Fruit fly (Drosophila melanogaster) whole organism, embryonic: ENCODE measurements around the gene CG5938.

ENCODE experiments used
- Bdp1 ChIP-seq: fragments of 200-800 bp; sonication (Bioruptor generic); optimal IDR thresholded peaks from 3 replicates; lab custom pipeline; 2016; ENCODE audit warnings: missing biosample characterization, missing genetic modification characterization
- CG10267 ChIP-seq: fragments of 200-800 bp; sonication (Bioruptor generic); optimal IDR thresholded peaks from 2 replicates; lab custom pipeline; 2018; ENCODE audit warnings: missing biosample characterization, mild to moderate bottlenecking, missing genetic modification characterization, moderate library complexity
- CG12104 ChIP-seq: fragments of 200-800 bp; sonication (Bioruptor generic); optimal IDR thresholded peaks from 3 replicates; lab custom pipeline; 2016; ENCODE audit warnings: missing biosample characterization, missing genetic modification characterization
- CG13287 ChIP-seq: fragments of 200-800 bp; sonication (Bioruptor generic); IDR thresholded peaks from 2 replicates; pipeline ENCODE4 v1.3.6; 2022; ENCODE audit warnings: missing biosample characterization, missing genetic modification characterization; ENCODE audit not compliant: partially characterized antibody
- CG13424 ChIP-seq: fragments of 200-800 bp; sonication (Bioruptor generic); optimal IDR thresholded peaks from 2 replicates; lab custom pipeline; 2019; ENCODE audit warnings: missing biosample characterization, mild to moderate bottlenecking, missing genetic modification characterization, moderate library complexity
- CG1602 ChIP-seq: fragments of 200-800 bp; sonication (Bioruptor generic); optimal IDR thresholded peaks from 3 replicates; lab custom pipeline; 2016; ENCODE audit warnings: missing biosample characterization, missing genetic modification characterization
- CG16863 ChIP-seq: fragments of 200-800 bp; sonication (Bioruptor generic); optimal IDR thresholded peaks from 3 replicates; lab custom pipeline; 2016; ENCODE audit warnings: missing biosample characterization, missing genetic modification characterization
- CG17186 ChIP-seq: fragments of 200-800 bp; sonication (Bioruptor generic); optimal IDR thresholded peaks from 3 replicates; lab custom pipeline; 2017; ENCODE audit warnings: missing biosample characterization, missing genetic modification reagents, missing genetic modification characterization
- CG30020 ChIP-seq: fragments of 200-800 bp; optimal IDR thresholded peaks from 2 replicates; lab custom pipeline; 2019; ENCODE audit warnings: missing biosample characterization, mild to moderate bottlenecking, missing genetic modification characterization, moderate library complexity
- CG3847 ChIP-seq: fragments of 200-800 bp; sonication (Bioruptor generic); IDR thresholded peaks from 2 replicates; pipeline ENCODE4 v1.3.6; 2022; ENCODE audit warnings: missing biosample characterization, missing genetic modification characterization
- CG7271 ChIP-seq: fragments of 200-800 bp; sonication (Bioruptor generic); optimal IDR thresholded peaks from 2 replicates; lab custom pipeline; 2018; ENCODE audit warnings: missing biosample characterization, mild to moderate bottlenecking, missing genetic modification characterization, moderate library complexity
- CG8765 ChIP-seq: fragments of 200-800 bp; sonication (Bioruptor generic); IDR thresholded peaks from 2 replicates; pipeline ENCODE4 v1.3.6; 2022; ENCODE audit warnings: missing biosample characterization, missing genetic modification characterization
- CG9215 ChIP-seq: fragments of 200-800 bp; sonication (Bioruptor generic); IDR thresholded peaks from 2 replicates; pipeline ENCODE4 v1.3.6; 2022; ENCODE audit warnings: missing biosample characterization, missing genetic modification characterization
- Dip3 ChIP-seq: fragments of 200-800 bp; sonication (Bioruptor generic); optimal IDR thresholded peaks from 3 replicates; lab custom pipeline; 2016; ENCODE audit warnings: missing biosample characterization, missing genetic modification characterization
- Hand ChIP-seq: fragments of 200-800 bp; sonication (Bioruptor generic); optimal IDR thresholded peaks from 2 replicates; lab custom pipeline; 2017; ENCODE audit warnings: mild to moderate bottlenecking, missing biosample characterization, missing genetic modification reagents, missing genetic modification characterization
- HmgZ ChIP-seq: fragments of 200-800 bp; sonication (Bioruptor generic); optimal IDR thresholded peaks from 2 replicates; lab custom pipeline; 2018; ENCODE audit warnings: missing biosample characterization, mild to moderate bottlenecking, missing genetic modification characterization
- Hr39 ChIP-seq: fragments of >200 bp; optimal IDR thresholded peaks from 2 replicates; lab custom pipeline; 2017
- Lpt ChIP-seq: fragments of >200 bp; optimal IDR thresholded peaks from 2 replicates; lab custom pipeline; 2018; ENCODE audit warnings: missing biosample characterization, missing genetic modification characterization
- MBD-R2 ChIP-seq: fragments of 200-800 bp; sonication (Bioruptor generic); IDR thresholded peaks from 2 replicates; pipeline ENCODE4 v1.3.6; 2022; ENCODE audit warnings: missing biosample characterization, missing genetic modification characterization
- Meics ChIP-seq: fragments of 200-800 bp; sonication (Bioruptor generic); optimal IDR thresholded peaks from 2 replicates; lab custom pipeline; 2017; ENCODE audit warnings: missing biosample characterization, mild to moderate bottlenecking, missing genetic modification characterization
- NC2α ChIP-seq: fragments of 200-800 bp; sonication (Bioruptor generic); optimal IDR thresholded peaks from 2 replicates; lab custom pipeline; 2016; ENCODE audit warnings: missing biosample characterization, missing genetic modification characterization
- NC2β ChIP-seq: fragments of 200-800 bp; sonication (Bioruptor generic); optimal IDR thresholded peaks from 2 replicates; lab custom pipeline; 2016; ENCODE audit warnings: missing biosample characterization, missing genetic modification characterization
- NFAT ChIP-seq: fragments of 200-800 bp; sonication (Bioruptor generic); IDR thresholded peaks from 2 replicates; pipeline ENCODE4 v1.3.6; 2022; ENCODE audit warnings: missing biosample characterization, missing genetic modification characterization
- Nf-YA ChIP-seq: fragments of 200-800 bp; sonication (Bioruptor generic); IDR thresholded peaks from 2 replicates; pipeline ENCODE4 v1.3.6; 2022; ENCODE audit warnings: missing biosample characterization, missing genetic modification characterization
- Optix ChIP-seq: fragments of 200-800 bp; sonication (Bioruptor generic); IDR thresholded peaks from 3 replicates; pipeline ENCODE4 v1.3.6; 2022; ENCODE audit warnings: missing biosample characterization, missing genetic modification characterization
- Pdp1 ChIP-seq, 2 experiments: fragments of 200-800 bp; sonication (Bioruptor generic); optimal IDR thresholded peaks; 3 replicates each; lab custom pipeline; 2016; ENCODE audit warnings: missing biosample characterization in 2 of 2, missing genetic modification characterization in 2 of 2, mild to moderate bottlenecking in 1 of 2, moderate library complexity in 1 of 2
- Ptx1 ChIP-seq: fragments of 200-800 bp; sonication (Bioruptor generic); IDR thresholded peaks from 2 replicates; pipeline ENCODE4 v1.3.6; 2022; ENCODE audit warnings: missing biosample characterization, missing genetic modification characterization
- Ravus ChIP-seq: fragments of 200-800 bp; sonication (Bioruptor generic); IDR thresholded peaks from 2 replicates; pipeline ENCODE4 v1.3.6; 2022; ENCODE audit warnings: missing biosample characterization, missing genetic modification characterization
- Sin3A ChIP-seq: fragments of >200 bp; optimal IDR thresholded peaks from 2 replicates; lab custom pipeline; 2018
- Ssrp ChIP-seq: fragments of 200-800 bp; sonication (Bioruptor generic); optimal IDR thresholded peaks from 2 replicates; lab custom pipeline; 2018; ENCODE audit warnings: missing biosample characterization, mild to moderate bottlenecking, missing genetic modification characterization, moderate library complexity
- Stat92E ChIP-seq, 3 experiments: fragments of >200 bp in 2 of 3; fragments of 200-800 bp in 1 of 3; sonication (Bioruptor generic) in 1 of 3; optimal IDR thresholded peaks; 2 replicates each; lab custom pipeline; 2017 to 2019; ENCODE audit warnings: missing biosample characterization in 3 of 3, missing genetic modification characterization in 3 of 3, mild to moderate bottlenecking in 1 of 3, moderate library complexity in 1 of 3
- ara ChIP-seq: fragments of 200-800 bp; sonication (Bioruptor generic); IDR thresholded peaks from 2 replicates; pipeline ENCODE4 v1.3.6; 2022; ENCODE audit warnings: missing biosample characterization, missing genetic modification characterization
- ato ChIP-seq: fragments of 200-800 bp; sonication (Bioruptor generic); IDR thresholded peaks from 2 replicates; pipeline ENCODE4 v1.3.6; 2022; ENCODE audit warnings: missing biosample characterization, missing genetic modification characterization; ENCODE audit not compliant: partially characterized antibody
- chif ChIP-seq, 2 experiments: fragments of 200-800 bp; sonication (Bioruptor generic); optimal IDR thresholded peaks; 3 replicates each; lab custom pipeline; 2016; ENCODE audit warnings: missing biosample characterization in 2 of 2, missing genetic modification characterization in 2 of 2
- chn ChIP-seq: fragments of 200-800 bp; sonication (Bioruptor generic); optimal IDR thresholded peaks from 2 replicates; lab custom pipeline; 2016; ENCODE audit warnings: missing biosample characterization, missing genetic modification characterization
- dati ChIP-seq: fragments of 200-800 bp; sonication (Bioruptor generic); IDR thresholded peaks from 2 replicates; pipeline ENCODE4 v1.3.6; 2022; ENCODE audit warnings: missing biosample characterization, missing genetic modification characterization
- esg ChIP-seq: fragments of 200-800 bp; sonication (Bioruptor generic); conservative IDR thresholded peaks from 2 replicates; pipeline ENCODE4 v1.3.6; 2022; ENCODE audit warnings: missing biosample characterization, missing genetic modification characterization
- gro ChIP-seq: fragments of 200-800 bp; sonication (Bioruptor generic); optimal IDR thresholded peaks from 2 replicates; lab custom pipeline; 2016; ENCODE audit warnings: missing biosample characterization, missing genetic modification characterization
- gsb ChIP-seq: fragments of 200-800 bp; sonication (Bioruptor generic); IDR thresholded peaks from 2 replicates; pipeline ENCODE4 v1.3.6; 2022; ENCODE audit warnings: missing biosample characterization, missing genetic modification characterization
- her ChIP-seq: fragments of 200-800 bp; sonication (Bioruptor generic); optimal IDR thresholded peaks from 2 replicates; lab custom pipeline; 2016; ENCODE audit warnings: missing biosample characterization, missing genetic modification characterization
- insv ChIP-seq, 2 experiments: fragments of 200-800 bp; sonication (Bioruptor generic); optimal IDR thresholded peaks; 3 replicates each; lab custom pipeline; 2016 to 2018; ENCODE audit warnings: missing biosample characterization in 2 of 2, missing genetic modification characterization in 2 of 2
- kah ChIP-seq: fragments of 200-800 bp; sonication (Bioruptor generic); optimal IDR thresholded peaks from 2 replicates; lab custom pipeline; 2018; ENCODE audit warnings: missing biosample characterization, mild to moderate bottlenecking, missing genetic modification characterization
- kni ChIP-seq: fragments of 200-800 bp; sonication (Bioruptor generic); optimal IDR thresholded peaks from 3 replicates; lab custom pipeline; 2017; ENCODE audit warnings: mild to moderate bottlenecking, missing biosample characterization, missing genetic modification reagents, missing genetic modification characterization
- knrl ChIP-seq: fragments of 200-800 bp; sonication (Bioruptor generic); IDR thresholded peaks from 3 replicates; pipeline ENCODE4 v1.3.6; 2022; ENCODE audit warnings: missing biosample characterization, missing genetic modification characterization; ENCODE audit not compliant: partially characterized antibody
- phol ChIP-seq: fragments of 200-800 bp; sonication (Bioruptor generic); optimal IDR thresholded peaks from 3 replicates; lab custom pipeline; 2018; ENCODE audit warnings: missing biosample characterization, mild to moderate bottlenecking, missing genetic modification characterization, moderate library complexity
- repo ChIP-seq: fragments of 200-800 bp; sonication (Bioruptor generic); optimal IDR thresholded peaks from 2 replicates; lab custom pipeline; 2016; ENCODE audit warnings: missing biosample characterization, missing genetic modification characterization
- schlank ChIP-seq: fragments of 200-800 bp; sonication (Bioruptor generic); optimal IDR thresholded peaks from 2 replicates; lab custom pipeline; 2018; ENCODE audit warnings: missing biosample characterization, mild to moderate bottlenecking, missing genetic modification characterization
- sd ChIP-seq: fragments of 200-800 bp; sonication (Bioruptor generic); optimal IDR thresholded peaks from 3 replicates; lab custom pipeline; 2018; ENCODE audit warnings: missing biosample characterization, mild to moderate bottlenecking, missing genetic modification characterization, moderate library complexity
- toy ChIP-seq: fragments of 200-800 bp; sonication (Bioruptor generic); IDR thresholded peaks from 2 replicates; pipeline ENCODE4 v1.3.6; 2022; ENCODE audit warnings: missing biosample characterization, missing genetic modification characterization
- vvl ChIP-seq: fragments of 200-800 bp; sonication (Bioruptor generic); IDR thresholded peaks from 2 replicates; pipeline ENCODE4 v1.3.6; 2022; ENCODE audit warnings: missing biosample characterization, missing genetic modification characterization
- yki ChIP-seq: fragments of >200 bp; optimal IDR thresholded peaks from 3 replicates; lab custom pipeline; 2018

CG5938 gene

DNA sequence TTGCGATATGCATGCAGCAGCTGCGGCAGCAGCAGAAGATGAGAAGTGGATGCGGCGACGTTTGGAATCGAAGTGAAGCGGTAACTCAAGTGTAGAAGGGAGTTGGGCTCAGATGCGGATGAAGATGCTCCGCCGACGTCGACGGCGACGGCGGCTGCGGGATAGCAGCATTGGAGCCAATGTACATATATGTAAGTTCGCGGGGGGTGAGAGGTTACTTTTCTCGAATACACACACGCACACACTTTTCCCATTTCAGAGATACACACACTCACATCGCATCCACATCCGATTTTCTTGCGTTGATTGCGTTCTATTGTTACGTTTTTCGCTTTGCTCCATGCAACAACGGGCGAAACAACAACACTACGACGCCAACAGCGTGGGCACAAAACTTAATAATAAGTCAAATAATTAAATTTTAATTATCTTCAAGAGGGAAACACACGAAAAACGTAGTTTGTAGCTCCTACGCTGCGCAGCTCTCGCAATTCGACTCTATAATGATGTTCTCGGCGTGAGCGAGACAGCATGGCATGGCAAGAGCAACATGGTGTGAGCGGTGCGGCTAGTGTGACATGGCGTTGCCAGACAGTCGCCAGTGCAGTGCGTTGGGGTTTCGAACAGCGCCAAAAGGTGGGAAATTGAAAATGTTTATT, 29.7 kb upstream of the CG5938 start, which contains the start of gene CG18766 (continued):
- TF ChIP-seq kah: peak; percentile 42
- TF ChIP-seq Hand: no peak
- TF ChIP-seq schlank: no peak
- TF ChIP-seq Nf-YA (GFP tag; lab: Robert Waterston, UW): no peak
- TF ChIP-seq MBD-R2 (GFP tag; lab: Robert Waterston, UW): peak; percentile 83
- peak; percentile 9 for TF ChIP-seq repo (GFP tag; lab: Kevin White, UChicago)
- no peak for TF ChIP-seq gsb (GFP tag; lab: Robert Waterston, UW)
- TF ChIP-seq her: peak; percentile 20
- TF ChIP-seq Ravus: no peak
- TF ChIP-seq Stat92E (GFP tag; optimal IDR thresholded peaks at IDR 0.05; lab: Kevin White, UChicago): peak in 1 of 3 experiments; percentile 32
- peak; percentile 88 for TF ChIP-seq HmgZ (tag; lab: Kevin White, UChicago)
- TF ChIP-seq ato (GFP tag; lab: Robert Waterston, UW): peak; percentile 42; the same call in 1 of the 2 replicates
- no peak for TF ChIP-seq dati (GFP tag; lab: Robert Waterston, UW)
- TF ChIP-seq CG12104 (GFP tag; lab: Kevin White, UChicago): no peak

DNA sequence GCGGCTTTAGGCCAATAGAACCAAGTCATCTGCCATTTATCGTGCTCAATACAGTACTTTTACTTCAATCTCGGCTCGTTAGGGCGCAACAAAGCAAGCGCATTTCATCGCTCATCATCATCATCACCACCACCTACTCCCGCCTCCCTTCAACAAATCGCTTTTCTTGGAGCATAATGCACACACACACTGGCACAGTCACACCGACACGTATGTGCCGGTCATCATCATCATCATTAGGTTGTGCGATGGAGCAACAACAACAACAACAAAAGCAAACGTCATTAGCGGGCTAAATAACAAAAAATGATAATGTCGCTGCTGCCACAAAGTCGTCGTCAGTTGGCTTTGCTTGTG, 29.2 kb upstream of the CG5938 start:
- no peak for TF ChIP-seq Hr39 (lab: Kevin White, UChicago)
- TF ChIP-seq CG7271 (tag; lab: Kevin White, UChicago): no peak
- no peak for TF ChIP-seq yki
- no peak for TF ChIP-seq CG1602 (GFP tag; lab: Kevin White, UChicago)
- no peak for TF ChIP-seq Bdp1 (GFP tag; lab: Kevin White, UChicago)
- TF ChIP-seq Sin3A (lab: Kevin White, UChicago): peak; percentile 0
- TF ChIP-seq chif (GFP tag; optimal IDR thresholded peaks at IDR 0.05; lab: Kevin White, UChicago): peak in 1 of 2 experiments; percentile 17
- no peak for TF ChIP-seq phol (tag; lab: Kevin White, UChicago)
- TF ChIP-seq sd (tag; lab: Kevin White, UChicago): no peak
- no peak for TF ChIP-seq NC2β (GFP tag; lab: Kevin White, UChicago)
- no peak for TF ChIP-seq esg (GFP tag; lab: Robert Waterston, UW)
- no peak for TF ChIP-seq CG10267 (tag; lab: Kevin White, UChicago)
- TF ChIP-seq toy (GFP tag; lab: Robert Waterston, UW): no peak
- TF ChIP-seq Lpt: no peak
- TF ChIP-seq ara (GFP tag; lab: Robert Waterston, UW): no peak
- TF ChIP-seq Pdp1 (GFP tag; optimal IDR thresholded peaks at IDR 0.05; lab: Kevin White, UChicago): no peak
- TF ChIP-seq Ptx1 (GFP tag; lab: Robert Waterston, UW): no peak
- no peak for TF ChIP-seq NC2α (GFP tag; lab: Kevin White, UChicago)
- TF ChIP-seq insv (GFP tag; optimal IDR thresholded peaks at IDR 0.05; lab: Kevin White, UChicago): no peak
- TF ChIP-seq CG9215: peak; percentile 26; the same call in 1 of the 2 replicates
- no peak for TF ChIP-seq Meics (GFP tag; lab: Kevin White, UChicago)
- TF ChIP-seq NFAT (GFP tag; lab: Robert Waterston, UW): no peak
- TF ChIP-seq Optix (GFP tag; lab: Robert Waterston, UW): no peak
- TF ChIP-seq CG8765 (GFP tag; lab: Robert Waterston, UW): no peak
- no peak; the same call in 1 of the 2 replicates for TF ChIP-seq CG13287 (GFP tag; lab: Robert Waterston, UW)
- no peak for TF ChIP-seq repo (GFP tag; lab: Kevin White, UChicago)
- no peak for TF ChIP-seq CG12104 (GFP tag; lab: Kevin White, UChicago)
- no peak for TF ChIP-seq CG16863 (GFP tag; lab: Kevin White, UChicago)
- TF ChIP-seq Dip3 (GFP tag; lab: Kevin White, UChicago): no peak
- TF ChIP-seq gro (GFP tag; lab: Kevin White, UChicago): no peak
- no peak for TF ChIP-seq CG3847 (GFP tag; lab: Robert Waterston, UW)
- TF ChIP-seq CG13424 (tag; lab: Kevin White, UChicago): no peak
- TF ChIP-seq CG17186 (GFP tag; lab: Kevin White, UChicago): peak; percentile 8
- no peak for TF ChIP-seq Ssrp
- no peak for TF ChIP-seq kni (GFP tag; lab: Kevin White, UChicago)
- TF ChIP-seq CG30020: no peak
- TF ChIP-seq chn (GFP tag; lab: Kevin White, UChicago): no peak
- TF ChIP-seq knrl: no peak
- no peak for TF ChIP-seq vvl
